ENCODE assay signal across 1 fruit fly cellular context in genomic region chr3L:4380231-4380645, dm6.
TF ChIP-seq lines count a peak whose summit lies in the region.

TSS of gene DopEcR (minus strand) at chr3L:4380387.

TF ChIP-seq in whole organism, embryonic, 481 proteins besides CTCF, POLR2A, EP300 and RAD21 (continued from another document and continues in another):
- no peak for TF ChIP-seq dpn (GFP tag; optimal IDR thresholded peaks at IDR 0.05; lab: Kevin White, UChicago)
- no peak for TF ChIP-seq ab (GFP tag; optimal IDR thresholded peaks at IDR 0.05; lab: Kevin White, UChicago)
- TF ChIP-seq CG7357 (GFP tag; IDR thresholded peaks at IDR 0.05; lab: Robert Waterston, UW) = no peak
- no peak for TF ChIP-seq run (tag; optimal IDR thresholded peaks at IDR 0.05; lab: Kevin White, UChicago)
- TF ChIP-seq exex (tag; optimal IDR thresholded peaks at IDR 0.05; lab: Kevin White, UChicago) = no peak
- TF ChIP-seq Aef1 (GFP tag; IDR thresholded peaks at IDR 0.05; lab: Robert Waterston, UW) = no peak; the same call in 2 of the 3 replicates
- peak; percentile 95 for TF ChIP-seq scrt (GFP tag; optimal IDR thresholded peaks at IDR 0.05; lab: Kevin White, UChicago)
- no peak for TF ChIP-seq Fer2 (tag; optimal IDR thresholded peaks at IDR 0.05; lab: Kevin White, UChicago)
- peak; percentile 6; the same call in 1 of the 2 replicates for TF ChIP-seq onecut (GFP tag; IDR thresholded peaks at IDR 0.05; lab: Robert Waterston, UW)
- no peak for TF ChIP-seq Hr51 (GFP tag; optimal IDR thresholded peaks at IDR 0.05; lab: Kevin White, UChicago)
- no peak for TF ChIP-seq Atf3 (GFP tag; optimal IDR thresholded peaks at IDR 0.05; lab: Kevin White, UChicago)
- no peak for TF ChIP-seq CG11723 (GFP tag; optimal IDR thresholded peaks at IDR 0.05; lab: Kevin White, UChicago)
- no peak for TF ChIP-seq Hr39 (optimal IDR thresholded peaks at IDR 0.05; lab: Kevin White, UChicago)
- TF ChIP-seq CG7372 (GFP tag; IDR thresholded peaks at IDR 0.05; lab: Robert Waterston, UW) = no peak
- TF ChIP-seq CG9797 (GFP tag; optimal IDR thresholded peaks at IDR 0.05; lab: Kevin White, UChicago) = peak; percentile 6
- no peak for TF ChIP-seq Mad (GFP tag; optimal IDR thresholded peaks at IDR 0.05; lab: Kevin White, UChicago)
- peak; percentile 20; the same call in 1 of the 2 replicates for TF ChIP-seq Bgb (GFP tag; IDR thresholded peaks at IDR 0.05; lab: Robert Waterston, UW; ENCODE audit: partially characterized antibody)
- TF ChIP-seq ems (GFP tag; optimal IDR thresholded peaks at IDR 0.05; lab: Kevin White, UChicago) = no peak
- no peak for TF ChIP-seq bowl (GFP tag; IDR thresholded peaks at IDR 0.05; lab: Robert Waterston, UW)
- no peak for TF ChIP-seq cato (GFP tag; optimal IDR thresholded peaks at IDR 0.05; lab: Kevin White, UChicago; ENCODE audit: borderline replicate concordance)
- peak; percentile 64 for TF ChIP-seq Asciz (GFP tag; optimal IDR thresholded peaks at IDR 0.05; lab: Kevin White, UChicago)
- no peak for TF ChIP-seq gro (GFP tag; optimal IDR thresholded peaks at IDR 0.05; lab: Kevin White, UChicago)
- TF ChIP-seq CG10565 (GFP tag; optimal IDR thresholded peaks at IDR 0.05; lab: Kevin White, UChicago) = no peak
- peak; percentile 14 for TF ChIP-seq kni (GFP tag; optimal IDR thresholded peaks at IDR 0.05; lab: Kevin White, UChicago)
- no peak for TF ChIP-seq CG14441 (GFP tag; IDR thresholded peaks at IDR 0.05; lab: Robert Waterston, UW)
- no peak for TF ChIP-seq Dref (GFP tag; IDR thresholded peaks at IDR 0.05; lab: Robert Waterston, UW)
- peak; percentile 3 for TF ChIP-seq CG6254 (GFP tag; optimal IDR thresholded peaks at IDR 0.05; lab: Kevin White, UChicago)
- TF ChIP-seq Fer3 (tag; optimal IDR thresholded peaks at IDR 0.05; lab: Kevin White, UChicago) = no peak
- TF ChIP-seq al (GFP tag; IDR thresholded peaks at IDR 0.05; lab: Robert Waterston, UW) = no peak
- peak; percentile 47 for TF ChIP-seq Max (GFP tag; optimal IDR thresholded peaks at IDR 0.05; lab: Kevin White, UChicago)
- TF ChIP-seq ranshi (GFP tag; IDR thresholded peaks at IDR 0.05; lab: Robert Waterston, UW) = no peak
- no peak for TF ChIP-seq jigr1 (GFP tag; IDR thresholded peaks at IDR 0.05; lab: Robert Waterston, UW)
- TF ChIP-seq Elba2 (GFP tag; optimal IDR thresholded peaks at IDR 0.05; lab: Kevin White, UChicago) = no peak
- no peak for TF ChIP-seq sqz (GFP tag; optimal IDR thresholded peaks at IDR 0.05; lab: Kevin White, UChicago)
- TF ChIP-seq CG3163 (GFP tag; optimal IDR thresholded peaks at IDR 0.05; lab: Kevin White, UChicago) = no peak
- no peak for TF ChIP-seq pum (GFP tag; optimal IDR thresholded peaks at IDR 0.05; lab: Kevin White, UChicago)
- TF ChIP-seq Bdp1 (GFP tag; optimal IDR thresholded peaks at IDR 0.05; lab: Kevin White, UChicago) = no peak
- no peak for TF ChIP-seq ham (GFP tag; IDR thresholded peaks at IDR 0.05; lab: Robert Waterston, UW)
- TF ChIP-seq CG18764 (GFP tag; optimal IDR thresholded peaks at IDR 0.05; lab: Kevin White, UChicago) = no peak
- no peak for TF ChIP-seq CG3281 (GFP tag; optimal IDR thresholded peaks at IDR 0.05; lab: Kevin White, UChicago)
- peak; percentile 21 for TF ChIP-seq CG4707 (GFP tag; optimal IDR thresholded peaks at IDR 0.05; lab: Kevin White, UChicago)
- peak; percentile 64 for TF ChIP-seq Deaf1 (tag; optimal IDR thresholded peaks at IDR 0.05; lab: Kevin White, UChicago)
- no peak for TF ChIP-seq D19A (tag; optimal IDR thresholded peaks at IDR 0.05; lab: Kevin White, UChicago)
- no peak for TF ChIP-seq CG10462 (GFP tag; optimal IDR thresholded peaks at IDR 0.05; lab: Kevin White, UChicago)
- peak; percentile 46 for TF ChIP-seq fd64A (GFP tag; optimal IDR thresholded peaks at IDR 0.05; lab: Kevin White, UChicago)
- TF ChIP-seq pfk (GFP tag; optimal IDR thresholded peaks at IDR 0.05; lab: Kevin White, UChicago) = no peak
- peak; percentile 43 for TF ChIP-seq Hmr (GFP tag; optimal IDR thresholded peaks at IDR 0.05; lab: Kevin White, UChicago)
- no peak for TF ChIP-seq CG13424 (tag; optimal IDR thresholded peaks at IDR 0.05; lab: Kevin White, UChicago)
- TF ChIP-seq caup (GFP tag; optimal IDR thresholded peaks at IDR 0.05; lab: Kevin White, UChicago; ENCODE audit: severe bottlenecking) = no peak
- TF ChIP-seq Fer1 (GFP tag; optimal IDR thresholded peaks at IDR 0.05; lab: Kevin White, UChicago) = peak; percentile 43
- no peak for TF ChIP-seq CG2199 (GFP tag; IDR thresholded peaks at IDR 0.05; lab: Robert Waterston, UW)
- no peak for TF ChIP-seq CG13775 (GFP tag; optimal IDR thresholded peaks at IDR 0.05; lab: Kevin White, UChicago)
- TF ChIP-seq Sry-β (GFP tag; optimal IDR thresholded peaks at IDR 0.05; lab: Kevin White, UChicago) = no peak
- TF ChIP-seq CoRest (tag; optimal IDR thresholded peaks at IDR 0.05; lab: Kevin White, UChicago) = no peak
- no peak for TF ChIP-seq lov (optimal IDR thresholded peaks at IDR 0.05; lab: Kevin White, UChicago)
- 0 out of 3 replicates have a peak, but pooled peaks have one; percentile 25 for TF ChIP-seq lov (GFP tag; IDR thresholded peaks at IDR 0.05; lab: Robert Waterston, UW)
- no peak for TF ChIP-seq br (optimal IDR thresholded peaks at IDR 0.05; lab: Kevin White, UChicago)
- TF ChIP-seq BEAF-32 (GFP tag; optimal IDR thresholded peaks at IDR 0.05; lab: Kevin White, UChicago) = no peak
- TF ChIP-seq CG12391 (tag; optimal IDR thresholded peaks at IDR 0.05; lab: Kevin White, UChicago) = no peak
- no peak for TF ChIP-seq CG14050 (GFP tag; IDR thresholded peaks at IDR 0.05; lab: Robert Waterston, UW)
- no peak for TF ChIP-seq H2.0 (GFP tag; IDR thresholded peaks at IDR 0.05; lab: Robert Waterston, UW)
- no peak for TF ChIP-seq Atf6 (GFP tag; IDR thresholded peaks at IDR 0.05; lab: Robert Waterston, UW)
- TF ChIP-seq sna (GFP tag; IDR thresholded peaks at IDR 0.05; lab: Robert Waterston, UW; ENCODE audit: partially characterized antibody) = peak; percentile 73
- TF ChIP-seq Adf1 (GFP tag; IDR thresholded peaks at IDR 0.05; lab: Robert Waterston, UW) = peak; percentile 52; the same call in 1 of the 2 replicates
- peak; percentile 85 for TF ChIP-seq CG16779 (GFP tag; IDR thresholded peaks at IDR 0.05; lab: Robert Waterston, UW)
- no peak for TF ChIP-seq D (optimal IDR thresholded peaks at IDR 0.05; lab: Kevin White, UChicago)
- TF ChIP-seq D (GFP tag; optimal IDR thresholded peaks at IDR 0.05; lab: Kevin White, UChicago) = peak; percentile 3
- no peak for TF ChIP-seq HmgD (GFP tag; optimal IDR thresholded peaks at IDR 0.05; lab: Kevin White, UChicago)
- TF ChIP-seq CG14965 (GFP tag; optimal IDR thresholded peaks at IDR 0.05; lab: Kevin White, UChicago; ENCODE audit: borderline replicate concordance) = no peak
- TF ChIP-seq CG10366 (GFP tag; IDR thresholded peaks at IDR 0.05; lab: Robert Waterston, UW) = no peak
- TF ChIP-seq HLH4C (GFP tag; IDR thresholded peaks at IDR 0.05; lab: Robert Waterston, UW; ENCODE audit: partially characterized antibody) = no peak
- no peak for TF ChIP-seq CG4404 (GFP tag; IDR thresholded peaks at IDR 0.05; lab: Robert Waterston, UW)
- no peak for TF ChIP-seq shn (GFP tag; optimal IDR thresholded peaks at IDR 0.05; lab: Kevin White, UChicago)
- no peak for TF ChIP-seq maf-S (GFP tag; optimal IDR thresholded peaks at IDR 0.05; lab: Kevin White, UChicago)
- no peak for TF ChIP-seq pnt (GFP tag; optimal IDR thresholded peaks at IDR 0.05; lab: Kevin White, UChicago)
- TF ChIP-seq Lim3 (GFP tag; IDR thresholded peaks at IDR 0.05; lab: Robert Waterston, UW) = no peak
- TF ChIP-seq Blimp-1 (GFP tag; optimal IDR thresholded peaks at IDR 0.05; lab: Kevin White, UChicago) = peak; percentile 38
- TF ChIP-seq CG10959 (GFP tag; IDR thresholded peaks at IDR 0.05; lab: Robert Waterston, UW) = no peak
- no peak for TF ChIP-seq dan (GFP tag; IDR thresholded peaks at IDR 0.05; lab: Robert Waterston, UW)
- TF ChIP-seq CG7839 (tag; optimal IDR thresholded peaks at IDR 0.05; lab: Kevin White, UChicago) = no peak
- no peak for TF ChIP-seq Sry-δ (GFP tag; optimal IDR thresholded peaks at IDR 0.05; lab: Kevin White, UChicago)
- TF ChIP-seq CG8944 (GFP tag; optimal IDR thresholded peaks at IDR 0.05; lab: Kevin White, UChicago) = no peak
- peak; percentile 24 for TF ChIP-seq PHDP (tag; optimal IDR thresholded peaks at IDR 0.05; lab: Kevin White, UChicago)
- 0 out of 3 replicates have a peak, but pooled peaks have one; percentile 53 for TF ChIP-seq CG6175 (GFP tag; IDR thresholded peaks at IDR 0.05; lab: Robert Waterston, UW)
- no peak for TF ChIP-seq btn (GFP tag; optimal IDR thresholded peaks at IDR 0.05; lab: Kevin White, UChicago)
- no peak for TF ChIP-seq CG10209 (GFP tag; optimal IDR thresholded peaks at IDR 0.05; lab: Kevin White, UChicago)
- no peak for TF ChIP-seq D19B (GFP tag; optimal IDR thresholded peaks at IDR 0.05; lab: Kevin White, UChicago)
- TF ChIP-seq CG15073 (GFP tag; optimal IDR thresholded peaks at IDR 0.05; lab: Kevin White, UChicago) = no peak
- no peak for TF ChIP-seq GATAe (GFP tag; conservative IDR thresholded peaks at IDR 0.05; lab: Robert Waterston, UW)
- TF ChIP-seq CG12659 (GFP tag; optimal IDR thresholded peaks at IDR 0.05; lab: Kevin White, UChicago) = no peak
- TF ChIP-seq Hand (GFP tag; optimal IDR thresholded peaks at IDR 0.05; lab: Kevin White, UChicago) = peak; percentile 47
- no peak for TF ChIP-seq CG2889 (GFP tag; IDR thresholded peaks at IDR 0.05; lab: Robert Waterston, UW)
- TF ChIP-seq zfh2 (GFP tag; optimal IDR thresholded peaks at IDR 0.05; lab: Kevin White, UChicago) = no peak
- TF ChIP-seq gsb-n (tag; optimal IDR thresholded peaks at IDR 0.05; lab: Kevin White, UChicago) = no peak
- TF ChIP-seq croc (GFP tag; conservative IDR thresholded peaks at IDR 0.05; lab: Robert Waterston, UW) = no peak
- no peak for TF ChIP-seq insv (GFP tag; optimal IDR thresholded peaks at IDR 0.05; lab: Kevin White, UChicago)
- no peak for TF ChIP-seq Dll (GFP tag; IDR thresholded peaks at IDR 0.05; lab: Robert Waterston, UW; ENCODE audit: partially characterized antibody)
- TF ChIP-seq CG5245 (GFP tag; optimal IDR thresholded peaks at IDR 0.05; lab: Kevin White, UChicago) = no peak
- TF ChIP-seq CG42726 (GFP tag; IDR thresholded peaks at IDR 0.05; lab: Robert Waterston, UW; ENCODE audit: partially characterized antibody) = no peak
- peak; percentile 48 for TF ChIP-seq gcm (GFP tag; optimal IDR thresholded peaks at IDR 0.05; lab: Kevin White, UChicago)
- 0 out of 3 replicates have a peak, but pooled peaks have one; percentile 22 for TF ChIP-seq sr (GFP tag; IDR thresholded peaks at IDR 0.05; lab: Robert Waterston, UW)
- TF ChIP-seq pita (GFP tag; optimal IDR thresholded peaks at IDR 0.05; lab: Kevin White, UChicago) = no peak
- TF ChIP-seq CG10654 (GFP tag; optimal IDR thresholded peaks at IDR 0.05; lab: Kevin White, UChicago) = no peak
- TF ChIP-seq CG32772 (GFP tag; IDR thresholded peaks at IDR 0.05; lab: Robert Waterston, UW) = no peak
- TF ChIP-seq hb (GFP tag; IDR thresholded peaks at IDR 0.05; lab: Robert Waterston, UW; ENCODE audit: partially characterized antibody) = no peak
- TF ChIP-seq da (GFP tag; optimal IDR thresholded peaks at IDR 0.05; lab: Kevin White, UChicago) = no peak
- TF ChIP-seq cas (GFP tag; IDR thresholded peaks at IDR 0.05; lab: Robert Waterston, UW) = no peak
- TF ChIP-seq fu2 (GFP tag; optimal IDR thresholded peaks at IDR 0.05; lab: Kevin White, UChicago) = no peak
- TF ChIP-seq CG14710 (tag; optimal IDR thresholded peaks at IDR 0.05; lab: Kevin White, UChicago) = no peak
- TF ChIP-seq Doc3 (GFP tag; IDR thresholded peaks at IDR 0.05; lab: Robert Waterston, UW; ENCODE audit: partially characterized antibody) = no peak
- TF ChIP-seq tap (tag; optimal IDR thresholded peaks at IDR 0.05; lab: Kevin White, UChicago) = peak; percentile 41
- TF ChIP-seq trh (GFP tag; optimal IDR thresholded peaks at IDR 0.05; lab: Kevin White, UChicago) = no peak
- TF ChIP-seq nmo (GFP tag; optimal IDR thresholded peaks at IDR 0.05; lab: Kevin White, UChicago) = no peak
- TF ChIP-seq CG11504 (tag; optimal IDR thresholded peaks at IDR 0.05; lab: Kevin White, UChicago) = peak; percentile 33
- TF ChIP-seq CG3726 (GFP tag; IDR thresholded peaks at IDR 0.05; lab: Robert Waterston, UW) = no peak
- no peak for TF ChIP-seq seq (GFP tag; IDR thresholded peaks at IDR 0.05; lab: Robert Waterston, UW)
- no peak for TF ChIP-seq CG16863 (GFP tag; optimal IDR thresholded peaks at IDR 0.05; lab: Kevin White, UChicago)
- TF ChIP-seq ssp (GFP tag; IDR thresholded peaks at IDR 0.05; lab: Robert Waterston, UW) = no peak
- 0 out of 3 replicates have a peak, but pooled peaks have one; percentile 50 for TF ChIP-seq ken (GFP tag; IDR thresholded peaks at IDR 0.05; lab: Robert Waterston, UW)
- TF ChIP-seq Meics (GFP tag; optimal IDR thresholded peaks at IDR 0.05; lab: Kevin White, UChicago) = no peak
- TF ChIP-seq lab (GFP tag; optimal IDR thresholded peaks at IDR 0.05; lab: Kevin White, UChicago) = peak; percentile 51
- TF ChIP-seq CG11695 (GFP tag; IDR thresholded peaks at IDR 0.05; lab: Robert Waterston, UW) = 0 out of 3 replicates have a peak, but pooled peaks have one; percentile 24
- no peak for TF ChIP-seq wor (GFP tag; IDR thresholded peaks at IDR 0.05; lab: Robert Waterston, UW)
- TF ChIP-seq CG18011 (GFP tag; optimal IDR thresholded peaks at IDR 0.05; lab: Kevin White, UChicago) = no peak
- TF ChIP-seq slou (GFP tag; optimal IDR thresholded peaks at IDR 0.05; lab: Kevin White, UChicago) = no peak
- TF ChIP-seq CG8281 (tag; optimal IDR thresholded peaks at IDR 0.05; lab: Kevin White, UChicago) = no peak
- no peak for TF ChIP-seq bcd (GFP tag; optimal IDR thresholded peaks at IDR 0.05; lab: Kevin White, UChicago)
- TF ChIP-seq zfh1 (GFP tag; IDR thresholded peaks at IDR 0.05; lab: Robert Waterston, UW) = no peak
- no peak for TF ChIP-seq fd96Cb (tag; optimal IDR thresholded peaks at IDR 0.05; lab: Kevin White, UChicago)
- no peak for TF ChIP-seq CG15696 (tag; optimal IDR thresholded peaks at IDR 0.05; lab: Kevin White, UChicago)
- TF ChIP-seq CG10274 (GFP tag; optimal IDR thresholded peaks at IDR 0.05; lab: Kevin White, UChicago) = no peak
- no peak for TF ChIP-seq CG12104 (GFP tag; optimal IDR thresholded peaks at IDR 0.05; lab: Kevin White, UChicago)
- no peak for TF ChIP-seq CG16813 (GFP tag; IDR thresholded peaks at IDR 0.05; lab: Robert Waterston, UW; ENCODE audit: partially characterized antibody)
- no peak for TF ChIP-seq Hmx (GFP tag; optimal IDR thresholded peaks at IDR 0.05; lab: Kevin White, UChicago)
- no peak for TF ChIP-seq CG4617 (GFP tag; optimal IDR thresholded peaks at IDR 0.05; lab: Kevin White, UChicago; ENCODE audit: borderline replicate concordance)
- TF ChIP-seq HmgZ (tag; optimal IDR thresholded peaks at IDR 0.05; lab: Kevin White, UChicago) = peak; percentile 21
